Worm (Caenorhabditis elegans) whole organism, dauer: ENCODE data around the gene gcc-2.

ENCODE experiments used
- unc-62 ChIP-seq: sonication (generic microtip); optimal IDR thresholded peaks from 2 replicates; lab custom pipeline; 2017; ENCODE audit warnings: missing biosample characterization, missing genetic modification reagents, missing genetic modification characterization

gcc-2 gene

ce11 chrIII:9748694-9749093, 13.2 kb downstream of the gcc-2 start, which contains the start of gene T05G5.4:
Gene T05G5.4, plus strand, starts transcription at chrIII:9748934.
- TF ChIP-seq unc-62 (GFP tag; lab: Kevin White, UChicago), result no peak

- TF ChIP-seq unc-62 (GFP tag; lab: Kevin White, UChicago), result no peak
Measured at ce11 chrIII:9747133-9747532, 14.8 kb downstream of the gcc-2 start, which contains the start of the genes iff-1 and cdk-1. Gene iff-1, minus strand, starts transcription at chrIII:9747193. Gene cdk-1, plus strand, starts transcription at chrIII:9747472.

- TF ChIP-seq unc-62 (GFP tag; lab: Kevin White, UChicago), result no peak
Measured at ce11 chrIII:9746665-9747064, 15.3 kb downstream of the gcc-2 start.

DNA sequence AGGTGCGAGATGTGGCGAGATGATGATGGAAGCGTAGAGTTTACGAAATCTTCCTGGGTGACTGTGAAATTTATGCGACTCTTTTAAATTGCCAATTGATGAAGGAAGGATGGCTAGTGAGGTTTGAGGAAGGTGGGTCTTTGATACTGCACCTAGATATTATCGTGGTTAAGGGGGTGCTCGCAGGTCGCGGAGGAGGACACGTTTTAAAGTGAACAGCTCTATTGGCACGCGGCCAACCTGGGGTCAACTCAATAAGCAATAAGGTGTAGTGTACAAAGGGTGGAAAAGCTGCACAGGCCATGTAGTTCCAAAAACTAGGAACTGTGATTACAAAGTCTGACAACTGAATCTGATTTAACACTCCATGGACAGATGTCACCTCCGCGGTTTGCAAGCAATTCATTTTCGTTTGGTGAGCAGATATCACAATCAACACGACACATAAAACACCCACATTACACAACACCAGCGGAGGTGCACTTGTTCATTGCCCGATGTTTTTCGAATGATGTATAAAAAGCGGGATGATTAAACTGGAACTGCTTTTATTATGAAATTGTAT, 16.5 kb downstream of the gcc-2 start:
- TF ChIP-seq unc-62 (GFP tag; lab: Kevin White, UChicago), result no peak

DNA sequence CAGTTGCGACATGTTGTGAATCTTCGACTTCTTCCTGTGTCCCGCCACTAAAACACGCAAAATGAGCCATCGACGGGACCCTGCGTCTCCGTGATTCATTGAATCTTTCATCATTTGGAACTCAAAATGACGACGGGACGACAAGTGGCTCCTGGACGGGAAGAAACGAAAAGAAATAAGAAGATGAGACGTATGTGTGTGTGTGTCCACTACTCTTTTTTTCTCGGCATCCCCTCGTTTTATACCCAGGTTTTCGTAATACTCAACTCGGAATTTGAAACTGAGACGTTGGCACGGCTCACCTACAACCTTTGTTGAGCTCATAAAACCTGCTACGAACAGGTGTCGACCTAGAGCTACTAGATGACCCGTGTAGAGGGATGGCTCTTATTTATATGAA, 17.4 kb downstream of the gcc-2 start:
- TF ChIP-seq unc-62 (GFP tag; lab: Kevin White, UChicago), result no peak

DNA sequence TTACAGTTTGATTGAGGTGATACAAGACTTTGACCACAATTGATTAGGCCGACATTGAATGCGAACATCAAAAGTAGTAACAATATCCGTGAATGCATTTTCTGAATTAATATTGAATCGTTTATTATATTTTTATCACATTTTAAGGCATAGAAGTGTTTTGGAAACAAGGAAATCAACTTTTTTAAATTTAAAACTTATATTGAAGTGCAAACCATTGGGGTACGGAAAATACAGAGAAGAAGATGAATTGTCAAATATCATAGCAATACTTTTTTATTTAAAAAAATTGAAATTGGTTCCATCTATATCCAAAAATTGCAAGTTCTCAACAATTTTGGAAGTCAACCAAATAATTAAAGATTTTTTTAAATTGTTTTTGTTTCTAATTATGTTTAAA, 18.7 kb downstream of the gcc-2 start, which contains the start of gene T05G5.1:
Gene T05G5.1 (minus strand): TSS at position 101 of the 400 bp plus-strand sequence.
- TF ChIP-seq unc-62 (GFP tag; lab: Kevin White, UChicago), result no peak

DNA sequence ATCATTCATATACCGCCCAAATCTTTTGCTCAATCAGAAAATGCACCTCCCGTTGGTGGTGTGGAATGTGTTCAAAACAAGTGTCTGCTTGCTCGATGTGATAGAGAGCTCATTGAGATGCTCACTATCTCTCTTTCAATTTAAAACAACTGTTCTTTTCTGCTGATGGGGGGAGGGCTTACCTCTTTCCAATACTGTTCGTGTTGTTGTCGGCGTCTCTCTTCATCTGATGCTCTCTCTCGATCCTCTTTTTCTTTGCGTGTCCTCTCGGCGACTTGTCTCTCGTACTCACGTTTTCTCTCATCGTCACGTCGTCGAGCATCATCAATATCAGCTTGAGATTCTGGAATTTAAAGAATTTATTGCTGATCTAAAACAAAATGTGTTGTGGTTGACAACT, 20.0 kb downstream of the gcc-2 start:
- TF ChIP-seq unc-62 (GFP tag; lab: Kevin White, UChicago), result no peak

- no peak for TF ChIP-seq unc-62 (GFP tag; lab: Kevin White, UChicago)
Measured at ce11 chrIII:9740663-9741062, 21.3 kb downstream of the gcc-2 start.

DNA sequence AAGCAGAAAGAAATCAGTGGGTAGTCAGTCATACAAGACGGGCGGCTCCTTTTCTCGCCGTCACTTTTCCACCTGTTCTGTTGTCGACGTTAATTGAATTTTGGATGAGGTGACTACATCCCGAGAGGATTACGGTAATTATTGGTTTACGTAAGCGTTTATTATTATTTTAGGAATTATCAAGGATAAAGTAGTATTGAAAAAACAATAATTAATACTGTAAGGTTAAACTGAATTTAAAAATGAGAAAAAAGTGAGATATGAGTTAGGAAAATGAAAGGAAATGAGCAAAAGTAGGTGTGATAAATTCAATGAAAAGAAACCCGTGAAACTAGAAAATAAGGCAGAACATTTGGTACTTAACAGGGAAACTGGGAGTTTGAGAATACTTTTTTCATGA, 23.0 kb downstream of the gcc-2 start, which contains the start of gene hlh-4:
Gene hlh-4 (minus strand): TSS at position 101 of the 400 bp plus-strand sequence.
- TF ChIP-seq unc-62 (GFP tag; lab: Kevin White, UChicago), result no peak

DNA sequence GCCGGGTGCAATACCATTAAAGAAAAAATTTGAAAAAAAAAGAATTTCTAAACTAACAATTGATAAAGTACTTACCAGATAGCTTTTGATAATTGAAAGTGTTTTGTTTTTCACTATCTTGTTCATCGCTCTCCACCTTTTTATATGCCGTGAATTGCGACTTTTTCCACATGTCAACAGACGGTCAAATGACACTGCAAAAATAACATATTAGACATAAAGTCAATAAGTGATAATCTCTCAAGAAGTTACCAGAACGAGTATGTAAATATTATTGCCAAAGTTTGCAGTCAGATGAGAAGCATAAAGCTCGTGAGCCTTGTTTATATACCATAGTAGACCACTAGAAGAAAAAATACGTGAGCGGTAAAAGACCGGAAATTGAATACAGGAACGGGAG, 26.1 kb downstream of the gcc-2 start, which contains the start of gene dao-6:
Gene dao-6 (minus strand): TSS at position 345 of the 400 bp plus-strand sequence.
- no peak for TF ChIP-seq unc-62 (GFP tag; lab: Kevin White, UChicago)

ce11 chrIII:9734030-9734429, 27.9 kb downstream of the gcc-2 start:
- no peak for TF ChIP-seq unc-62 (GFP tag; lab: Kevin White, UChicago)

- TF ChIP-seq unc-62 (GFP tag; lab: Kevin White, UChicago), result no peak
Measured at ce11 chrIII:9733333-9733732, 28.6 kb downstream of the gcc-2 start.

ce11 chrIII:9731313-9731912, 30.5 kb downstream of the gcc-2 start:
- no peak for TF ChIP-seq unc-62 (GFP tag; lab: Kevin White, UChicago)

- TF ChIP-seq unc-62 (GFP tag; lab: Kevin White, UChicago), result no peak
Measured at ce11 chrIII:9730407-9730806, 31.5 kb downstream of the gcc-2 start.

DNA sequence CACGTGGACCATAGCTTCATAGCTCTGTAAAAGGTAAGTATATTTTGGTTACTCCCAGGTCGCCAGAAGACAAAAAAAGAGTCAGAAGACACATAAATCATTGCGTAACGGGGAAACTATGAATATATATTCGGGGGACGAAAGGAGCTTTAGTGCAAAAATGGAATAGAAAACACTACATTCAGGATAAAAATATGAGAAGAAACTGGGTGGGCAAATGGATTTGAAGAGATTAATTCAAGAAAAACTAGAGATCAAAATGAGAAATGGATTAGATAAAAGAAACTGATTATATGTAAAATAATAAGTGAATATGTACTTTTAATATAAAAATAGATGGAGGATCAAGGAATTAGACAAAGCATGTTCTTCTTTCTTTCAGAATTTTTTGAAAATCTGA, 34.5 kb downstream of the gcc-2 start, which contains the start of gene C07A9.12:
Gene C07A9.12 (minus strand): TSS at position 101 of the 400 bp plus-strand sequence.
- no peak for TF ChIP-seq unc-62 (GFP tag; lab: Kevin White, UChicago)

DNA sequence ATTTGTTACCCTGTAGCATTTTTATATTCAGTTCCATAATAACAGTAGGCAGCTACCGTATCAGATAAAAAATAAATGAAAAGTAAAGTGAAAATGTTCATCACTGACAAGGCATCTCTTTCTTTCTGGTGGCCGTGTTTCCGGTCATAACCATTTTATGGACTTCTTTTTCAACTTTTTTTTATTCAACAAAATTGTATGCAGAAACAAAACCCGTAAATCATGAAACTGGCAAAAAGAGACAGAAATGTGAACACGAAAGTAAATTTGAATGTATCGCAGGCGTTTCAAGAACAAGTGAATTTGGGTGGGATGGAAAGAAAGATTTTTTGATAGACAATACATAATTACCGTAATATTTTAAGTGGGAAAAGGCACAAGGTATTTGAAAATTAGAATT, 36.8 kb downstream of the gcc-2 start, which contains the start of gene clec-162:
Gene clec-162 (minus strand): TSS at position 101 of the 400 bp plus-strand sequence.
- no peak for TF ChIP-seq unc-62 (GFP tag; lab: Kevin White, UChicago)

- TF ChIP-seq unc-62 (GFP tag; lab: Kevin White, UChicago), result no peak
Measured at ce11 chrIII:9721991-9722390, 40.0 kb downstream of the gcc-2 start.
